Worm (Caenorhabditis elegans) whole organism, young adult: ENCODE measurements around the gene fce-2.

Experiments
- Y79H2A.3 ChIP-seq: fragments of 200-800 bp; sonication (Bioruptor generic); conservative IDR thresholded peaks from 2 replicates; pipeline ENCODE4 v1.3.6; 2022; ENCODE audit warnings: missing genetic modification reagents, missing genetic modification characterization, missing compliant biosample characterization
- ama-1 ChIP-seq, 3 experiments: fragments of 150-350 bp in 1 of 3; sonication (generic microtip) in 2 of 3; optimal IDR thresholded peaks; 2 replicates each; lab custom pipeline; 2014 to 2018; ENCODE audit warnings: missing biosample characterization in 2 of 3, missing genetic modification characterization in 2 of 3, missing genetic modification reagents in 2 of 3
- ceh-58 ChIP-seq: fragments of 200-800 bp; sonication (Bioruptor generic); IDR thresholded peaks from 2 replicates; pipeline ENCODE4 v1.3.6; 2022; ENCODE audit warnings: missing genetic modification characterization, missing compliant biosample characterization
- egl-44 ChIP-seq: fragments of 200-800 bp; sonication (Bioruptor generic); IDR thresholded peaks from 2 replicates; pipeline ENCODE4 v1.3.6; 2022; ENCODE audit warnings: missing genetic modification reagents, missing genetic modification characterization, missing compliant biosample characterization
- nhr-90 ChIP-seq: sonication (generic microtip); optimal IDR thresholded peaks from 2 replicates; lab custom pipeline; 2016; ENCODE audit warnings: missing genotype, mild to moderate bottlenecking, missing genetic modification characterization, missing compliant biosample characterization
- snpc-3.4 ChIP-seq: sonication (generic microtip); optimal IDR thresholded peaks from 2 replicates; lab custom pipeline; 2017; ENCODE audit warnings: missing genetic modification characterization, mild to moderate bottlenecking, missing compliant biosample characterization, antibody characterized with exemption, moderate library complexity, missing genotype, missing genetic modification reagents

- TF ChIP-seq ceh-58 (GFP tag; lab: Robert Waterston, UW) (no peak), ama-1 (optimal IDR thresholded peaks at IDR 0.05; lab: Kevin White, UChicago) (no peak), ama-1 (GFP tag; optimal IDR thresholded peaks at IDR 0.05; lab: Kevin White, UChicago) (no peak), Y79H2A.3 (GFP tag; lab: Robert Waterston, UW) (no peak), egl-44 (no peak), snpc-3.4 (tag; lab: Kevin White, UChicago) (no peak), nhr-90 (tag; lab: Kevin White, UChicago) (no peak)
These were observed 2.4 kb upstream of the fce-2 start for ce11 chrV:20422738-20423137.
